Fruit fly (Drosophila melanogaster): ENCODE data around the gene CtsL4.

The CtsL4 gene

DNA sequence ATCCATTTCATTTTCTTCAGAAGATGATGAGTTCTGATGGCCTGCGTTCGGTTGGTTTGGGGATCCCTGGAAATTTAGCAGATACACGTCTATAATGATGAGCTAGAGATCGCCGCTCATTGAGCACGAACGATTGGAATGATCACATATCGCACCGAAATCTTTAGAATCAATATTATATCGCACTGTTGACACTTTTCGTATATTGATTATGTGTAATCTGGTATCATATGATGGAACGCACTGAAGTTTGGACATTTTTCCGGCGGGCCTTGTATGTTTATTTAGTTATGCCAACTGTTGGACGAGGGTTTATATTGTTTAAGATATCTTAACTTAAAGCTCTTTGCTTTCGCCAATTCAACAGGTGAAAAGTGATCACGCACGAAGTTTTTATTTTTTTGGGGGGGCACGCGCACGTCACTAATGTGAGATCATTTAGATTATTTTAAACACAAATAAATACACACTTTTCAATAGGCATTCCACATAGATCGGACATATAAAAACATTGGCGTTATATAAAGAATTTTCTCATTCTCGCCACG is 35.3 kb downstream of the CtsL4 start (continued):
- no peak for TF ChIP-seq Max (GFP tag; optimal IDR thresholded peaks at IDR 0.05)
- peak; percentile 18 for TF ChIP-seq Antp (GFP tag; optimal IDR thresholded peaks at IDR 0.05)
- no peak for TF ChIP-seq CG14050 (GFP tag; IDR thresholded peaks at IDR 0.05)
- TF ChIP-seq Ravus (GFP tag; IDR thresholded peaks at IDR 0.05) = no peak
- TF ChIP-seq Lhr (GFP tag; optimal IDR thresholded peaks at IDR 0.05) = no peak
- no peak for TF ChIP-seq CG8944 (GFP tag; optimal IDR thresholded peaks at IDR 0.05)
- TF ChIP-seq CG1603 (tag; optimal IDR thresholded peaks at IDR 0.05) = peak; percentile 2
- TF ChIP-seq Elba2 (GFP tag; optimal IDR thresholded peaks at IDR 0.05) = no peak
- no peak; the same call in 2 of the 3 replicates for TF ChIP-seq zen2 (GFP tag; IDR thresholded peaks at IDR 0.05; ENCODE audit: partially characterized antibody)
- TF ChIP-seq exex (tag; optimal IDR thresholded peaks at IDR 0.05) = no peak
- no peak for TF ChIP-seq CG11093 (GFP tag; IDR thresholded peaks at IDR 0.05)
- TF ChIP-seq ind (GFP tag; optimal IDR thresholded peaks at IDR 0.05) = no peak
- TF ChIP-seq CG12769 (tag; optimal IDR thresholded peaks at IDR 0.05) = no peak
- TF ChIP-seq Nf-YC (tag; optimal IDR thresholded peaks at IDR 0.05) = peak; percentile 2
- no peak for TF ChIP-seq CG13123 (GFP tag; optimal IDR thresholded peaks at IDR 0.05)
- TF ChIP-seq kah (GFP tag; optimal IDR thresholded peaks at IDR 0.05) = peak; percentile 72
- TF ChIP-seq NC2α (GFP tag; optimal IDR thresholded peaks at IDR 0.05) = no peak
- TF ChIP-seq otp (GFP tag; IDR thresholded peaks at IDR 0.05) = no peak
- TF ChIP-seq Six4 (GFP tag; optimal IDR thresholded peaks at IDR 0.05) = no peak
- TF ChIP-seq CG7928 (GFP tag; optimal IDR thresholded peaks at IDR 0.05) = peak; percentile 50
- TF ChIP-seq CoRest (tag; optimal IDR thresholded peaks at IDR 0.05) = no peak
- no peak for TF ChIP-seq CG30020 (tag; optimal IDR thresholded peaks at IDR 0.05)
- TF ChIP-seq Xrp1 (GFP tag; IDR thresholded peaks at IDR 0.05) = no peak
- TF ChIP-seq CG10979 (tag; optimal IDR thresholded peaks at IDR 0.05) = peak; percentile 4
- no peak for TF ChIP-seq D19A (tag; optimal IDR thresholded peaks at IDR 0.05)
- TF ChIP-seq ken (GFP tag; IDR thresholded peaks at IDR 0.05) = no peak
- TF ChIP-seq CG13287 (GFP tag; IDR thresholded peaks at IDR 0.05; ENCODE audit: partially characterized antibody) = no peak; the same call in none of the 2 replicates
- TF ChIP-seq CG7987 (GFP tag; optimal IDR thresholded peaks at IDR 0.05) = peak; percentile 21
- no peak for TF ChIP-seq klu (GFP tag; IDR thresholded peaks at IDR 0.05)
- no peak for TF ChIP-seq lola (GFP tag; optimal IDR thresholded peaks at IDR 0.05)
- no peak for TF ChIP-seq psq (GFP tag; optimal IDR thresholded peaks at IDR 0.05)
- no peak for TF ChIP-seq CG4404 (GFP tag; IDR thresholded peaks at IDR 0.05)
- no peak for TF ChIP-seq CG14965 (GFP tag; optimal IDR thresholded peaks at IDR 0.05; ENCODE audit: borderline replicate concordance)
- TF ChIP-seq eyg (GFP tag; optimal IDR thresholded peaks at IDR 0.05) = no peak
- no peak for TF ChIP-seq Sry-β (GFP tag; optimal IDR thresholded peaks at IDR 0.05)
- TF ChIP-seq dati (GFP tag; IDR thresholded peaks at IDR 0.05) = no peak
- no peak for TF ChIP-seq lov (optimal IDR thresholded peaks at IDR 0.05)
- TF ChIP-seq lov (GFP tag; IDR thresholded peaks at IDR 0.05) = 0 out of 3 replicates have a peak, but pooled peaks have one; percentile 27
- TF ChIP-seq schlank (tag; optimal IDR thresholded peaks at IDR 0.05) = no peak
- TF ChIP-seq Fer3 (tag; optimal IDR thresholded peaks at IDR 0.05) = no peak
- peak; percentile 76 for TF ChIP-seq unc-4 (GFP tag; IDR thresholded peaks at IDR 0.05; ENCODE audit: partially characterized antibody)
- peak; percentile 56; the same call in 1 of the 2 replicates for TF ChIP-seq Rfx (GFP tag; IDR thresholded peaks at IDR 0.05)
- no peak for TF ChIP-seq Jarid2 (GFP tag; optimal IDR thresholded peaks at IDR 0.05)
- no peak for TF ChIP-seq CHES-1-like (GFP tag; optimal IDR thresholded peaks at IDR 0.05)
- no peak for TF ChIP-seq CG34422 (GFP tag; IDR thresholded peaks at IDR 0.05)
- peak; percentile 76 for TF ChIP-seq Sry-δ (GFP tag; optimal IDR thresholded peaks at IDR 0.05)
- peak in 1 of 2 experiments; percentile 69 for TF ChIP-seq Pdp1 (GFP tag; optimal IDR thresholded peaks at IDR 0.05)
- peak; percentile 16 for TF ChIP-seq CG8281 (tag; optimal IDR thresholded peaks at IDR 0.05)
- no peak for TF ChIP-seq Myb (GFP tag; optimal IDR thresholded peaks at IDR 0.05)
- TF ChIP-seq HLH3B (GFP tag; IDR thresholded peaks at IDR 0.05) = no peak
